Fruit fly (Drosophila melanogaster) whole organism, embryonic: Measurements from ENCODE around the gene Prosalpha6.
A peak's percentile ranks its signal among the peaks of the same experiment; 100 is the strongest.

Experiments
- Asciz ChIP-seq: fragments of 200-800 bp; sonication (Bioruptor generic); optimal IDR thresholded peaks from 2 replicates; lab custom pipeline; 2017; ENCODE audit warnings: missing biosample characterization, mild to moderate bottlenecking, missing genetic modification characterization, missing genetic modification reagents
- BtbVII ChIP-seq: fragments of 200-800 bp; sonication (Bioruptor generic); optimal IDR thresholded peaks from 3 replicates; lab custom pipeline; 2017; ENCODE audit warnings: missing biosample characterization, mild to moderate bottlenecking, missing genetic modification characterization
- CG10147 ChIP-seq: fragments of 200-800 bp; sonication (Bioruptor generic); optimal IDR thresholded peaks from 2 replicates; lab custom pipeline; 2019; ENCODE audit warnings: missing biosample characterization, mild to moderate bottlenecking, missing genetic modification characterization, moderate library complexity
- CG10431 ChIP-seq: fragments of 200-800 bp; sonication (Bioruptor generic); optimal IDR thresholded peaks from 3 replicates; lab custom pipeline; 2018; ENCODE audit warnings: missing biosample characterization, mild to moderate bottlenecking, missing genetic modification characterization
- CG11695 ChIP-seq: fragments of 200-800 bp; sonication (Bioruptor generic); IDR thresholded peaks from 3 replicates; pipeline ENCODE4 v1.3.6; 2022; ENCODE audit warnings: missing biosample characterization, missing genetic modification characterization
- CG12659 ChIP-seq: fragments of 200-800 bp; sonication (Bioruptor generic); optimal IDR thresholded peaks from 3 replicates; lab custom pipeline; 2017; ENCODE audit warnings: mild to moderate bottlenecking, missing biosample characterization, missing genetic modification reagents, missing genetic modification characterization
- CG14710 ChIP-seq: fragments of 200-800 bp; sonication (Bioruptor generic); optimal IDR thresholded peaks from 3 replicates; lab custom pipeline; 2019; ENCODE audit warnings: missing biosample characterization, mild to moderate bottlenecking, missing genetic modification characterization, moderate library complexity
- CG14965 ChIP-seq: fragments of 200-800 bp; sonication (Bioruptor generic); optimal IDR thresholded peaks from 2 replicates; lab custom pipeline; 2016; ENCODE audit warnings: missing biosample characterization, missing genetic modification characterization, borderline replicate concordance
- CG15601 ChIP-seq: fragments of 200-800 bp; sonication (Bioruptor generic); optimal IDR thresholded peaks from 3 replicates; lab custom pipeline; 2019; ENCODE audit warnings: missing biosample characterization, mild to moderate bottlenecking, missing genetic modification characterization, moderate library complexity
- CG16863 ChIP-seq: fragments of 200-800 bp; sonication (Bioruptor generic); optimal IDR thresholded peaks from 3 replicates; lab custom pipeline; 2016; ENCODE audit warnings: missing biosample characterization, missing genetic modification characterization
- CG1832 ChIP-seq: fragments of 200-800 bp; sonication (Bioruptor generic); optimal IDR thresholded peaks from 2 replicates; lab custom pipeline; 2017; ENCODE audit warnings: missing biosample characterization, mild to moderate bottlenecking, missing genetic modification characterization, inconsistent platforms
- CG18476 ChIP-seq: fragments of 200-800 bp; sonication (Bioruptor generic); optimal IDR thresholded peaks from 2 replicates; lab custom pipeline; 2016; ENCODE audit warnings: missing biosample characterization, mild to moderate bottlenecking, missing genetic modification characterization
- CG30020 ChIP-seq: fragments of 200-800 bp; optimal IDR thresholded peaks from 2 replicates; lab custom pipeline; 2019; ENCODE audit warnings: missing biosample characterization, mild to moderate bottlenecking, missing genetic modification characterization, moderate library complexity
- CG31365 ChIP-seq: fragments of 200-800 bp; sonication (Bioruptor generic); optimal IDR thresholded peaks from 2 replicates; lab custom pipeline; 2018; ENCODE audit warnings: missing biosample characterization, mild to moderate bottlenecking, missing genetic modification characterization
- CG32767 ChIP-seq: fragments of 200-800 bp; sonication (Bioruptor generic); IDR thresholded peaks from 2 replicates; pipeline ENCODE4 v1.3.6; 2022; ENCODE audit warnings: missing biosample characterization, missing genetic modification characterization
- CG34422 ChIP-seq: fragments of 200-800 bp; sonication (Bioruptor generic); IDR thresholded peaks from 3 replicates; pipeline ENCODE4 v1.3.6; 2022; ENCODE audit warnings: missing biosample characterization, missing genetic modification characterization
- CG5245 ChIP-seq: fragments of 200-800 bp; sonication (Bioruptor generic); optimal IDR thresholded peaks from 3 replicates; lab custom pipeline; 2016; ENCODE audit warnings: missing biosample characterization, missing genetic modification characterization
- CG6272 ChIP-seq: fragments of 200-800 bp; sonication (Bioruptor generic); IDR thresholded peaks from 2 replicates; pipeline ENCODE4 v1.3.6; 2022; ENCODE audit warnings: missing biosample characterization, missing genetic modification characterization
- CG6854 ChIP-seq: fragments of 200-800 bp; sonication (Bioruptor generic); optimal IDR thresholded peaks from 3 replicates; lab custom pipeline; 2017; ENCODE audit warnings: missing biosample characterization, mild to moderate bottlenecking, missing genetic modification characterization
- CG8765 ChIP-seq: fragments of 200-800 bp; sonication (Bioruptor generic); IDR thresholded peaks from 2 replicates; pipeline ENCODE4 v1.3.6; 2022; ENCODE audit warnings: missing biosample characterization, missing genetic modification characterization
- CG9437 ChIP-seq: fragments of 200-800 bp; sonication (Bioruptor generic); optimal IDR thresholded peaks from 2 replicates; lab custom pipeline; 2018; ENCODE audit warnings: missing biosample characterization, mild to moderate bottlenecking, missing genetic modification characterization
- CG9609 ChIP-seq: fragments of 200-800 bp; sonication (Bioruptor generic); optimal IDR thresholded peaks from 3 replicates; lab custom pipeline; 2016; ENCODE audit warnings: missing biosample characterization, missing genetic modification characterization
- CTCF ChIP-seq: fragments of 200-800 bp; sonication (Bioruptor generic); optimal IDR thresholded peaks from 2 replicates; lab custom pipeline; 2017; ENCODE audit warnings: missing biosample characterization, mild to moderate bottlenecking, missing genetic modification characterization, moderate library complexity
- Chrac-16 ChIP-seq: fragments of 200-800 bp; sonication (Bioruptor generic); optimal IDR thresholded peaks from 3 replicates; lab custom pipeline; 2016; ENCODE audit warnings: missing biosample characterization, missing genetic modification characterization
- D ChIP-seq, 2 experiments: fragments of 200-800 bp in 1 of 2; fragments of >200 bp in 1 of 2; sonication (Bioruptor generic) in 1 of 2; optimal IDR thresholded peaks; 2 replicates in 1 of 2; 3 replicates in 1 of 2; lab custom pipeline; 2017; ENCODE audit warnings: mild to moderate bottlenecking in 1 of 2, missing biosample characterization in 1 of 2, missing genetic modification characterization in 1 of 2, missing genetic modification reagents in 1 of 2
- Hand ChIP-seq: fragments of 200-800 bp; sonication (Bioruptor generic); optimal IDR thresholded peaks from 2 replicates; lab custom pipeline; 2017; ENCODE audit warnings: mild to moderate bottlenecking, missing biosample characterization, missing genetic modification reagents, missing genetic modification characterization
- HmgD ChIP-seq: fragments of 200-800 bp; sonication (Bioruptor generic); optimal IDR thresholded peaks from 3 replicates; lab custom pipeline; 2016; ENCODE audit warnings: missing biosample characterization, missing genetic modification characterization
- Lim3 ChIP-seq: fragments of 200-800 bp; sonication (Bioruptor generic); IDR thresholded peaks from 2 replicates; pipeline ENCODE4 v1.3.6; 2022; ENCODE audit warnings: missing biosample characterization, missing genetic modification characterization
- MESR4 ChIP-seq: fragments of 200-800 bp; sonication (Bioruptor generic); optimal IDR thresholded peaks from 2 replicates; lab custom pipeline; 2018; ENCODE audit warnings: missing biosample characterization, mild to moderate bottlenecking, missing genetic modification characterization, moderate library complexity
- Nf-YC ChIP-seq: fragments of 200-800 bp; optimal IDR thresholded peaks from 3 replicates; lab custom pipeline; 2019; ENCODE audit warnings: missing biosample characterization, mild to moderate bottlenecking, missing genetic modification characterization, moderate library complexity
- Sin3A ChIP-seq: fragments of >200 bp; optimal IDR thresholded peaks from 2 replicates; lab custom pipeline; 2018
- Usf ChIP-seq: fragments of 200-800 bp; sonication (Bioruptor generic); optimal IDR thresholded peaks from 2 replicates; lab custom pipeline; 2017; ENCODE audit warnings: missing genotype, missing biosample characterization, missing genetic modification characterization
- ap ChIP-seq: fragments of 200-800 bp; sonication (Bioruptor generic); IDR thresholded peaks from 2 replicates; pipeline ENCODE4 v1.3.6; 2022; ENCODE audit warnings: missing biosample characterization, missing genetic modification characterization
- ato ChIP-seq: fragments of 200-800 bp; sonication (Bioruptor generic); IDR thresholded peaks from 2 replicates; pipeline ENCODE4 v1.3.6; 2022; ENCODE audit warnings: missing biosample characterization, missing genetic modification characterization; ENCODE audit not compliant: partially characterized antibody
- crc ChIP-seq: fragments of 200-800 bp; sonication (Bioruptor generic); optimal IDR thresholded peaks from 2 replicates; lab custom pipeline; 2016; ENCODE audit warnings: missing biosample characterization, missing genetic modification characterization
- croc ChIP-seq: fragments of 200-800 bp; sonication (Bioruptor generic); conservative IDR thresholded peaks from 3 replicates; pipeline ENCODE4 v1.3.6; 2022; ENCODE audit warnings: missing biosample characterization, missing genetic modification characterization
- fd64A ChIP-seq: fragments of 200-800 bp; sonication (Bioruptor generic); optimal IDR thresholded peaks from 3 replicates; lab custom pipeline; 2018; ENCODE audit warnings: missing biosample characterization, mild to moderate bottlenecking, missing genetic modification characterization
- gt ChIP-seq: fragments of 200-800 bp; sonication (Bioruptor generic); IDR thresholded peaks from 2 replicates; pipeline ENCODE4 v1.3.6; 2022; ENCODE audit warnings: missing biosample characterization, missing genetic modification characterization
- insv ChIP-seq, 2 experiments: fragments of 200-800 bp; sonication (Bioruptor generic); optimal IDR thresholded peaks; 3 replicates each; lab custom pipeline; 2016 to 2018; ENCODE audit warnings: missing biosample characterization in 2 of 2, missing genetic modification characterization in 2 of 2
- jing ChIP-seq: fragments of 200-800 bp; sonication (Bioruptor generic); optimal IDR thresholded peaks from 2 replicates; lab custom pipeline; 2018; ENCODE audit warnings: missing biosample characterization, mild to moderate bottlenecking, missing genetic modification characterization
- org-1 ChIP-seq: fragments of 200-800 bp; sonication (Bioruptor generic); optimal IDR thresholded peaks from 2 replicates; lab custom pipeline; 2017; ENCODE audit warnings: missing biosample characterization, missing genetic modification characterization
- otp ChIP-seq: fragments of 200-800 bp; sonication (Bioruptor generic); IDR thresholded peaks from 3 replicates; pipeline ENCODE4, ENCODE4 v1.3.6; 2022; ENCODE audit warnings: missing biosample characterization, missing genetic modification characterization
- repo ChIP-seq: fragments of 200-800 bp; sonication (Bioruptor generic); optimal IDR thresholded peaks from 2 replicates; lab custom pipeline; 2016; ENCODE audit warnings: missing biosample characterization, missing genetic modification characterization
- rib ChIP-seq: fragments of 200-800 bp; sonication (Bioruptor generic); IDR thresholded peaks from 2 replicates; pipeline ENCODE4 v1.3.6; 2022; ENCODE audit warnings: missing biosample characterization, missing genetic modification characterization
- schlank ChIP-seq: fragments of 200-800 bp; sonication (Bioruptor generic); optimal IDR thresholded peaks from 2 replicates; lab custom pipeline; 2018; ENCODE audit warnings: missing biosample characterization, mild to moderate bottlenecking, missing genetic modification characterization
- shn ChIP-seq: fragments of 200-800 bp; sonication (Bioruptor generic); optimal IDR thresholded peaks from 3 replicates; lab custom pipeline; 2016; ENCODE audit warnings: missing biosample characterization, missing genetic modification characterization
- sisA ChIP-seq: fragments of 200-800 bp; sonication (Bioruptor generic); IDR thresholded peaks from 2 replicates; pipeline ENCODE4 v1.3.6; 2022; ENCODE audit warnings: missing biosample characterization, missing genetic modification characterization
- tin ChIP-seq: fragments of 200-800 bp; sonication (Bioruptor generic); optimal IDR thresholded peaks from 3 replicates; lab custom pipeline; 2016; ENCODE audit warnings: missing biosample characterization, missing genetic modification characterization
- tna ChIP-seq: fragments of 200-800 bp; sonication (Bioruptor generic); IDR thresholded peaks from 2 replicates; pipeline ENCODE4 v1.3.6; 2022; ENCODE audit warnings: missing biosample characterization, missing genetic modification characterization; ENCODE audit not compliant: partially characterized antibody
- trh ChIP-seq: fragments of 200-800 bp; sonication (Bioruptor generic); optimal IDR thresholded peaks from 2 replicates; lab custom pipeline; 2016; ENCODE audit warnings: missing biosample characterization, missing genetic modification characterization
- unc-4 ChIP-seq: fragments of 200-800 bp; sonication (Bioruptor generic); IDR thresholded peaks from 2 replicates; pipeline ENCODE4 v1.3.6; 2022; ENCODE audit warnings: missing biosample characterization, missing genetic modification characterization; ENCODE audit not compliant: partially characterized antibody

Gene Prosalpha6

DNA sequence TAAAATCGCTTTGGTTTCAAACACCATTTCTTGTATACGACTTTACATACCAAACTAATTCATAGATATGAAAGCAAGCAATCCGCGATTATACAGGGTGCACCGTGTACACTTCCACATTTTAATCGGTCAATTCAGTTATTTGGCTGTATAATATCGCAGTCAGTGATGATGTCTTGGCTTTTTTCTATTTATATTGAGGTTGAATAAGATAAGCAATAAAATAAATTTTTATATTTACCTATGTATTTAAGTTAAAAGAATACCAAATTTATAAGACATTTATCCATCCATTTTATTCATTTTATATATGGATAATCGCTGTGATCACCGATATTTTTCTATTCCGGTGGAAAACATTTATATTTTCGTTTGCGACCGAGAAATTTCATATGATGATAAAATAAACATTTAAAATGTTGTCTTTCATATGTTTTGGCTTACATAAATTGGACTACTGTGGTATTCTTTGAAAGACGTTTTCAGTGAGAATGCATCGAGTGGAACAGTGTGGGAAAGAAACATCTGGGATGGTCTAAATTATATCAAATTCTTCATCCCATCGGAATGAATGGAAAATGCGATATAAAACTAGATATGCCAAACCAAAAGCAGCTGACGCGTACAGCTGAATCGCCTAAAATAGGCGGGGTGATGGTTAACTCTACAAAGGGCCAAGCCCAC, 5.7 kb downstream of the Prosalpha6 start, which contains the start of gene CG5708 (continued):
- TF ChIP-seq CG15601 (tag; lab: Kevin White, UChicago): no peak
- no peak for TF ChIP-seq Usf (GFP tag; lab: Kevin White, UChicago)
- no peak for TF ChIP-seq CG6272 (GFP tag; lab: Robert Waterston, UW)
- TF ChIP-seq CG9609: no peak
- no peak for TF ChIP-seq CG1832
- no peak for TF ChIP-seq CG18476 (GFP tag; lab: Kevin White, UChicago)
- no peak for TF ChIP-seq CG34422 (GFP tag; lab: Robert Waterston, UW)
- TF ChIP-seq CG30020 (tag; lab: Kevin White, UChicago): peak; percentile 99
- no peak for TF ChIP-seq shn (GFP tag; lab: Kevin White, UChicago)
- no peak for TF ChIP-seq insv (GFP tag; optimal IDR thresholded peaks at IDR 0.05; lab: Kevin White, UChicago)
- TF ChIP-seq Asciz (GFP tag; lab: Kevin White, UChicago): no peak
- TF ChIP-seq MESR4 (GFP tag; lab: Kevin White, UChicago): peak; percentile 46
- TF ChIP-seq CG10147 (GFP tag; lab: Kevin White, UChicago): no peak
- TF ChIP-seq CG6854: no peak
- no peak for TF ChIP-seq CG5245 (GFP tag; lab: Kevin White, UChicago)
- TF ChIP-seq otp (GFP tag; lab: Robert Waterston, UW): no peak
- peak; percentile 33 for TF ChIP-seq CG14710 (tag; lab: Kevin White, UChicago)
- no peak for TF ChIP-seq D (optimal IDR thresholded peaks at IDR 0.05; lab: Kevin White, UChicago)
- TF ChIP-seq D (GFP tag; optimal IDR thresholded peaks at IDR 0.05; lab: Kevin White, UChicago): no peak
- no peak for TF ChIP-seq HmgD (GFP tag; lab: Kevin White, UChicago)
- no peak for TF ChIP-seq BtbVII (GFP tag; lab: Kevin White, UChicago)
- TF ChIP-seq trh (GFP tag; lab: Kevin White, UChicago): no peak
- TF ChIP-seq Lim3: no peak
- TF ChIP-seq fd64A: no peak
- no peak for TF ChIP-seq Hand
- no peak for TF ChIP-seq jing
- TF ChIP-seq CG12659: peak; percentile 70
- TF ChIP-seq CG32767 (GFP tag; lab: Robert Waterston, UW): no peak
- no peak for TF ChIP-seq CG16863
- no peak for TF ChIP-seq Chrac-16 (GFP tag; lab: Kevin White, UChicago)
- no peak for TF ChIP-seq CG9437 (GFP tag; lab: Kevin White, UChicago)
- no peak for TF ChIP-seq ato (GFP tag; lab: Robert Waterston, UW)
- TF ChIP-seq rib (GFP tag; lab: Robert Waterston, UW): no peak
- no peak for TF ChIP-seq gt (GFP tag; lab: Robert Waterston, UW)
- TF ChIP-seq croc: no peak
- peak; percentile 47 for TF ChIP-seq Nf-YC
- TF ChIP-seq CG11695 (GFP tag; lab: Robert Waterston, UW): no peak
- no peak for TF ChIP-seq CTCF (GFP tag; lab: Kevin White, UChicago)
- no peak for TF ChIP-seq CG31365
- no peak for TF ChIP-seq ap (GFP tag; lab: Robert Waterston, UW)
- TF ChIP-seq CG8765 (GFP tag; lab: Robert Waterston, UW): no peak
- TF ChIP-seq CG14965 (GFP tag; lab: Kevin White, UChicago): no peak
- no peak for TF ChIP-seq org-1 (GFP tag; lab: Kevin White, UChicago)
- no peak for TF ChIP-seq Sin3A
- TF ChIP-seq tna (GFP tag; lab: Robert Waterston, UW): no peak
- TF ChIP-seq crc (GFP tag; lab: Kevin White, UChicago): no peak
- TF ChIP-seq repo (GFP tag; lab: Kevin White, UChicago): no peak
- no peak for TF ChIP-seq sisA (GFP tag; lab: Robert Waterston, UW)
- TF ChIP-seq CG10431 (GFP tag; lab: Kevin White, UChicago): no peak
- TF ChIP-seq tin (GFP tag; lab: Kevin White, UChicago): no peak
- peak; percentile 47; the same call in 1 of the 2 replicates for TF ChIP-seq unc-4
- no peak for TF ChIP-seq schlank (tag; lab: Kevin White, UChicago)
